Fruit fly (Drosophila melanogaster) whole organism, embryonic: ENCODE results near the gene Nle.

Experiments
- CG3065 ChIP-seq: fragments of 200-800 bp; sonication (Bioruptor generic); optimal IDR thresholded peaks from 2 replicates; lab custom pipeline; 2016; ENCODE audit warnings: missing biosample characterization, missing genetic modification characterization
- CG32532 ChIP-seq: fragments of 200-800 bp; sonication (Bioruptor generic); IDR thresholded peaks from 2 replicates; pipeline ENCODE4 v1.3.6; 2022; ENCODE audit warnings: missing biosample characterization, missing genetic modification characterization
- NFAT ChIP-seq: fragments of 200-800 bp; sonication (Bioruptor generic); IDR thresholded peaks from 2 replicates; pipeline ENCODE4 v1.3.6; 2022; ENCODE audit warnings: missing biosample characterization, missing genetic modification characterization
- ash1 ChIP-seq: fragments of 200-800 bp; sonication (Bioruptor generic); optimal IDR thresholded peaks from 2 replicates; lab custom pipeline; 2018; ENCODE audit warnings: missing biosample characterization, mild to moderate bottlenecking, missing genetic modification characterization
- br ChIP-seq: fragments of >200 bp; optimal IDR thresholded peaks from 2 replicates; lab custom pipeline; 2017
- dysf ChIP-seq: fragments of 200-800 bp; sonication (Bioruptor generic); IDR thresholded peaks from 3 replicates; pipeline ENCODE4 v1.3.6; 2022; ENCODE audit warnings: missing biosample characterization, missing genetic modification characterization
- run ChIP-seq: fragments of 200-800 bp; sonication (Bioruptor generic); optimal IDR thresholded peaks from 3 replicates; lab custom pipeline; 2018; ENCODE audit warnings: missing biosample characterization, mild to moderate bottlenecking, missing genetic modification characterization

The Nle gene

DNA sequence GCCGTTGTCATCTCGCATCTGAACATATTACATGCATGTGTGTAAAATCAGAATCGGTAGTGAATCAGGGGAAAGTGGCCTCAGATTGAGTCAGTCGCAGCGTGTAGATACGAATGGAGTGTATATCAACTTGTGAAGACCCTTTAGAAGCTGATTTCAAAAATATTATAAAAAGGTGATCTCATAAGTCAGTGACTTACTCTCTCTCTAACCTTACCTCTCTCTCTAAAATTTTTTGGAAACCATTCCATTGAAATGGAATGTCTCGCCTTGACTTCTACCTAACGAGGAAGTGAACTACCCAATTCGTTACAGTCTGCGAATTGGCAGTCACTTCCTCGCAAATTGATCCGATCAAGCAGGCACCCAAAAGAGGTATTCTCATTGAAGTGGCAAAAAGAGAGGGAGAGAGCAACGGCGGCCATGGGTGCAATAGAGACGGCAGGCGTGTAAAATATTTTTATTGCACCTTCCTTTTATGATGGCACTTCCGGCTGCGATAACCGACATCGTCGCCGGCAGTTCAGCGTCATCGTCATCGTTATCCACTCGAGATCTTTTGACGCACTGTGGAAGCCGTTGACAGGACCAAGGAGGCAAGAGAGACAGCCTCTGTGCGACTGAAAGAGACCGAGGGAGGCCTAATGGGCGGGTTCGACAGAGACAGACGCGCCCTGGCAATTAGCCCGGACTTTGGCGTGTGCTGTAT lies 49.9 kb downstream of the Nle start (continued):
- TF ChIP-seq dysf (GFP tag; lab: Robert Waterston, UW) (0 out of 3 replicates have a peak, but pooled peaks have one; percentile 7), run (no peak), CG3065 (GFP tag; lab: Kevin White, UChicago) (no peak), CG32532 (GFP tag; lab: Robert Waterston, UW) (no peak), ash1 (no peak), NFAT (GFP tag; lab: Robert Waterston, UW) (no peak), br (no peak)
